Worm (Caenorhabditis elegans) whole organism, young adult: Measurements from ENCODE around the gene C56G2.9.
A peak's percentile ranks its signal among the peaks of the same experiment; 100 is the strongest.

Source experiments
- cebp-1 ChIP-seq, 2 experiments: fragments of 200-800 bp in 1 of 2; sonication (Bioruptor generic) in 1 of 2; sonication (generic microtip) in 1 of 2; IDR thresholded peaks in 1 of 2; optimal IDR thresholded peaks in 1 of 2; 2 replicates each; pipeline versions ENCODE4 v1.3.6 to Lab custom; 2017 to 2022; ENCODE audit warnings: missing compliant biosample characterization in 2 of 2, missing genetic modification characterization in 2 of 2, mild to moderate bottlenecking in 1 of 2, missing genetic modification reagents in 1 of 2, moderate library complexity in 1 of 2
- rec-8 ChIP-seq, 2 experiments: sonication (generic microtip); optimal IDR thresholded peaks; 2 replicates each; lab custom pipeline; 2016; ENCODE audit warnings: mild to moderate bottlenecking in 2 of 2, missing genetic modification characterization in 2 of 2, missing genetic modification reagents in 2 of 2, missing genotype in 2 of 2, missing biosample characterization in 1 of 2, missing compliant biosample characterization in 1 of 2, moderate library complexity in 1 of 2

- TF ChIP-seq cebp-1 (GFP tag; IDR thresholded peaks at IDR 0.05; lab: Robert Waterston, UW) (no peak), cebp-1 (tag; optimal IDR thresholded peaks at IDR 0.05; lab: Kevin White, UChicago) (peak; percentile 72), rec-8 (tag; optimal IDR thresholded peaks at IDR 0.05; lab: Kevin White, UChicago) (no peak)
These were observed 36.0 kb upstream of the C56G2.9 start, which contains the start of gene C16A3.6 for ce11 chrIII:6379129-6379528.
